Worm (Caenorhabditis elegans) whole organism, early embryonic: ENCODE results near the gene cdh-3.

Experiments
- B0310.2 ChIP-seq: sonication (generic microtip); optimal IDR thresholded peaks from 2 replicates; lab custom pipeline; 2016; ENCODE audit warnings: mild to moderate bottlenecking, missing genetic modification characterization, missing compliant biosample characterization
- F13C5.2 ChIP-seq: sonication (generic microtip); optimal IDR thresholded peaks from 2 replicates; lab custom pipeline; 2017; ENCODE audit warnings: mild to moderate bottlenecking, missing genetic modification characterization, inconsistent platforms, missing compliant biosample characterization
- aly-1 ChIP-seq: sonication (generic microtip); optimal IDR thresholded peaks from 2 replicates; lab custom pipeline; 2016; ENCODE audit warnings: missing genetic modification characterization, missing compliant biosample characterization
- ama-1 ChIP-seq: fragments of 150-350 bp; optimal IDR thresholded peaks from 2 replicates; lab custom pipeline; 2014
- ceh-13 ChIP-seq: fragments of 200-800 bp; sonication (Bioruptor generic); optimal IDR thresholded peaks from 2 replicates; lab custom pipeline; 2018; ENCODE audit warnings: mild to moderate bottlenecking, missing genetic modification characterization, missing compliant biosample characterization
- ceh-36 ChIP-seq: sonication (generic microtip); optimal IDR thresholded peaks from 2 replicates; lab custom pipeline; 2016; ENCODE audit warnings: missing genetic modification characterization, inconsistent platforms, missing compliant biosample characterization
- ets-7 ChIP-seq: sonication (generic microtip); optimal IDR thresholded peaks from 2 replicates; lab custom pipeline; 2016; ENCODE audit warnings: missing genotype, missing genetic modification characterization, missing compliant biosample characterization
- flt-1 ChIP-seq: fragments of 200-800 bp; sonication (Bioruptor generic); IDR thresholded peaks from 2 replicates; pipeline ENCODE4 v1.3.6; 2022; ENCODE audit warnings: missing genetic modification characterization, missing compliant biosample characterization
- hmbx-1 ChIP-seq: sonication (generic microtip); optimal IDR thresholded peaks from 2 replicates; lab custom pipeline; 2016; ENCODE audit warnings: mild to moderate bottlenecking, missing genetic modification characterization, missing compliant biosample characterization
- hmg-4 ChIP-seq: fragments of 200-800 bp; sonication (Bioruptor generic); optimal IDR thresholded peaks from 2 replicates; lab custom pipeline; 2018; ENCODE audit warnings: mild to moderate bottlenecking, missing genetic modification characterization, missing compliant biosample characterization
- hnd-1 ChIP-seq: sonication (generic microtip); optimal IDR thresholded peaks from 2 replicates; lab custom pipeline; 2016; ENCODE audit warnings: missing genetic modification characterization, missing compliant biosample characterization
- pes-1 ChIP-seq: fragments of 200-800 bp; sonication (Bioruptor generic); IDR thresholded peaks from 2 replicates; pipeline ENCODE4 v1.3.6; 2022; ENCODE audit warnings: missing genetic modification reagents, missing genetic modification characterization, missing compliant biosample characterization
- scrt-1 ChIP-seq: fragments of 200-800 bp; sonication (Bioruptor generic); IDR thresholded peaks from 2 replicates; pipeline ENCODE4 v1.3.6; 2022; ENCODE audit warnings: missing genetic modification characterization, missing compliant biosample characterization
- sea-1 ChIP-seq: fragments of 200-800 bp; sonication (Bioruptor generic); conservative IDR thresholded peaks from 2 replicates; pipeline ENCODE4 v1.3.6; 2022; ENCODE audit warnings: missing genetic modification characterization, missing compliant biosample characterization
- tbx-11 ChIP-seq: fragments of 200-800 bp; sonication (Bioruptor generic); IDR thresholded peaks from 2 replicates; pipeline ENCODE4 v1.3.6; 2022; ENCODE audit warnings: missing genetic modification characterization, missing compliant biosample characterization
- tbx-37 ChIP-seq: fragments of 200-800 bp; sonication (Bioruptor generic); conservative IDR thresholded peaks from 2 replicates; pipeline ENCODE4 v1.3.6; 2022; ENCODE audit warnings: missing genetic modification reagents, missing genetic modification characterization, missing compliant biosample characterization
- tra-4 ChIP-seq: sonication (generic microtip); optimal IDR thresholded peaks from 2 replicates; lab custom pipeline; 2017; ENCODE audit warnings: missing genetic modification characterization, missing compliant biosample characterization

Gene cdh-3

ce11 chrIII:7729062-7729461 lies 25.2 kb downstream of the cdh-3 start:
- no peak for TF ChIP-seq aly-1 (tag; lab: Kevin White, UChicago)
- TF ChIP-seq tbx-37, result no peak
- no peak for TF ChIP-seq sea-1 (GFP tag; lab: Robert Waterston, UW)
- TF ChIP-seq hmbx-1 (tag; lab: Kevin White, UChicago), result no peak
- no peak for TF ChIP-seq B0310.2 (tag; lab: Kevin White, UChicago)
- no peak for TF ChIP-seq flt-1 (GFP tag; lab: Robert Waterston, UW)
- TF ChIP-seq ets-7 (tag; lab: Kevin White, UChicago), result no peak
- TF ChIP-seq scrt-1 (GFP tag; lab: Robert Waterston, UW), result no peak
- no peak for TF ChIP-seq F13C5.2 (tag; lab: Kevin White, UChicago)
- TF ChIP-seq ceh-36 (tag; lab: Kevin White, UChicago), result no peak
- no peak for TF ChIP-seq ceh-13 (GFP tag; lab: Kevin White, UChicago)
- TF ChIP-seq hnd-1 (tag; lab: Kevin White, UChicago), result no peak

ce11 chrIII:7728494-7728893 lies 25.8 kb downstream of the cdh-3 start:
- TF ChIP-seq tra-4 (tag; lab: Kevin White, UChicago) (no peak), hnd-1 (tag; lab: Kevin White, UChicago) (no peak), ceh-13 (GFP tag; lab: Kevin White, UChicago) (no peak), tbx-11 (no peak), aly-1 (tag; lab: Kevin White, UChicago) (no peak), B0310.2 (tag; lab: Kevin White, UChicago) (no peak), F13C5.2 (tag; lab: Kevin White, UChicago) (no peak), sea-1 (GFP tag; lab: Robert Waterston, UW) (no peak), hmg-4 (GFP tag; lab: Kevin White, UChicago) (no peak), ceh-36 (tag; lab: Kevin White, UChicago) (no peak), hmbx-1 (tag; lab: Kevin White, UChicago) (no peak), scrt-1 (GFP tag; lab: Robert Waterston, UW) (no peak), ets-7 (tag; lab: Kevin White, UChicago) (no peak), ama-1 (lab: Kevin White, UChicago) (no peak), flt-1 (GFP tag; lab: Robert Waterston, UW) (no peak), tbx-37 (no peak), pes-1 (no peak)

ce11 chrIII:7726500-7726899 lies 27.7 kb downstream of the cdh-3 start:
- TF ChIP-seq tbx-11, result no peak

- peak; percentile 30 for TF ChIP-seq aly-1 (tag; lab: Kevin White, UChicago)
- no peak for TF ChIP-seq hnd-1 (tag; lab: Kevin White, UChicago)
Measured at ce11 chrIII:7725483-7726250, 28.6 kb downstream of the cdh-3 start.

ce11 chrIII:7724433-7724832 lies 29.8 kb downstream of the cdh-3 start:
- TF ChIP-seq tbx-11, result no peak
- no peak for TF ChIP-seq tra-4 (tag; lab: Kevin White, UChicago)
- no peak for TF ChIP-seq ceh-13 (GFP tag; lab: Kevin White, UChicago)
- TF ChIP-seq hmbx-1 (tag; lab: Kevin White, UChicago), result no peak
- TF ChIP-seq hmg-4 (GFP tag; lab: Kevin White, UChicago), result no peak
- TF ChIP-seq F13C5.2 (tag; lab: Kevin White, UChicago), result no peak
- TF ChIP-seq hnd-1 (tag; lab: Kevin White, UChicago), result no peak
- TF ChIP-seq sea-1 (GFP tag; lab: Robert Waterston, UW), result no peak
- no peak for TF ChIP-seq flt-1 (GFP tag; lab: Robert Waterston, UW)
- no peak for TF ChIP-seq ama-1 (lab: Kevin White, UChicago)
- TF ChIP-seq scrt-1 (GFP tag; lab: Robert Waterston, UW), result no peak
- TF ChIP-seq ceh-36 (tag; lab: Kevin White, UChicago), result no peak
- TF ChIP-seq ets-7 (tag; lab: Kevin White, UChicago), result no peak
- TF ChIP-seq tbx-37, result no peak
- no peak for TF ChIP-seq aly-1 (tag; lab: Kevin White, UChicago)
- TF ChIP-seq pes-1, result no peak
- no peak for TF ChIP-seq B0310.2 (tag; lab: Kevin White, UChicago)

ce11 chrIII:7723412-7724068 lies 30.7 kb downstream of the cdh-3 start:
- TF ChIP-seq hmg-4 (GFP tag; lab: Kevin White, UChicago), result no peak
- TF ChIP-seq ceh-13 (GFP tag; lab: Kevin White, UChicago), result no peak
- TF ChIP-seq tbx-37, result no peak
- TF ChIP-seq pes-1, result no peak
- no peak for TF ChIP-seq tra-4 (tag; lab: Kevin White, UChicago)
- TF ChIP-seq scrt-1 (GFP tag; lab: Robert Waterston, UW), result no peak
- TF ChIP-seq hmbx-1 (tag; lab: Kevin White, UChicago), result no peak

ce11 chrIII:7722999-7723398 lies 31.2 kb downstream of the cdh-3 start:
- no peak for TF ChIP-seq aly-1 (tag; lab: Kevin White, UChicago)
- no peak for TF ChIP-seq tbx-11
- TF ChIP-seq hmbx-1 (tag; lab: Kevin White, UChicago), result no peak
- no peak for TF ChIP-seq ets-7 (tag; lab: Kevin White, UChicago)
- no peak for TF ChIP-seq tbx-37
- TF ChIP-seq scrt-1 (GFP tag; lab: Robert Waterston, UW), result no peak
- no peak for TF ChIP-seq sea-1 (GFP tag; lab: Robert Waterston, UW)
